Worm (Caenorhabditis elegans): Measurements from ENCODE around the gene ptr-13.

- TF ChIP-seq ceh-36 (tag; optimal IDR thresholded peaks at IDR 0.05), result no peak
- no peak for TF ChIP-seq F13C5.2 (tag; optimal IDR thresholded peaks at IDR 0.05)
- no peak for TF ChIP-seq ama-1 (optimal IDR thresholded peaks at IDR 0.05)
- TF ChIP-seq scrt-1 (GFP tag; IDR thresholded peaks at IDR 0.05), result no peak
- no peak for TF ChIP-seq aly-1 (tag; optimal IDR thresholded peaks at IDR 0.05)
- no peak for TF ChIP-seq ets-7 (tag; optimal IDR thresholded peaks at IDR 0.05)
- TF ChIP-seq hnd-1 (tag; optimal IDR thresholded peaks at IDR 0.05), result no peak
- no peak for TF ChIP-seq tra-4 (tag; optimal IDR thresholded peaks at IDR 0.05)
- no peak for TF ChIP-seq hmbx-1 (tag; optimal IDR thresholded peaks at IDR 0.05)
- no peak for TF ChIP-seq pes-1 (GFP tag; IDR thresholded peaks at IDR 0.05)
- no peak for TF ChIP-seq sea-1 (GFP tag; conservative IDR thresholded peaks at IDR 0.05)
- TF ChIP-seq tbx-37 (GFP tag; conservative IDR thresholded peaks at IDR 0.05), result no peak
- TF ChIP-seq tbx-11 (GFP tag; IDR thresholded peaks at IDR 0.05), result no peak
- TF ChIP-seq ceh-13 (GFP tag; optimal IDR thresholded peaks at IDR 0.05), result no peak
These were observed 42.5 kb upstream of the ptr-13 start for ce11 chrII:11204731-11205130.
